Worm (Caenorhabditis elegans) whole organism, mixed stage, embryonic: ENCODE data around the gene fbxa-151.

ENCODE experiments used
- M03D4.4 ChIP-seq: sonication (generic microtip); optimal IDR thresholded peaks from 2 replicates; lab custom pipeline; 2017; ENCODE audit warnings: mild to moderate bottlenecking, missing genetic modification characterization, missing compliant biosample characterization
- ces-1 ChIP-seq: fragments of 150-350 bp; optimal IDR thresholded peaks from 2 replicates; lab custom pipeline; 2014; ENCODE audit warnings: missing biosample characterization, missing genetic modification reagents, missing genetic modification characterization
- elt-1 ChIP-seq: sonication (generic microtip); optimal IDR thresholded peaks from 2 replicates; lab custom pipeline; 2017; ENCODE audit warnings: missing genetic modification characterization, mild to moderate bottlenecking, missing compliant biosample characterization, antibody characterized with exemption, moderate library complexity, borderline replicate concordance; ENCODE audit not compliant: insufficient read depth
- ham-2 ChIP-seq: fragments of 200-800 bp; sonication (Bioruptor generic); optimal IDR thresholded peaks from 2 replicates; lab custom pipeline; 2018; ENCODE audit warnings: mild to moderate bottlenecking, missing genetic modification characterization, missing compliant biosample characterization
- nhr-237 ChIP-seq: fragments of 150-350 bp; optimal IDR thresholded peaks from 2 replicates; lab custom pipeline; 2014; ENCODE audit warnings: missing biosample characterization, missing genetic modification characterization
- pha-4 ChIP-seq: fragments of 150-350 bp; optimal IDR thresholded peaks from 2 replicates; lab custom pipeline; 2018; ENCODE audit warnings: missing biosample characterization, missing genetic modification reagents, missing genetic modification characterization
- snpc-4 ChIP-seq: fragments of 150-350 bp; optimal IDR thresholded peaks from 2 replicates; lab custom pipeline; 2014; ENCODE audit warnings: missing biosample characterization, missing genetic modification characterization
- unc-39 ChIP-seq: fragments of 150-350 bp; optimal IDR thresholded peaks from 2 replicates; lab custom pipeline; 2014; ENCODE audit warnings: missing biosample characterization, missing genetic modification characterization
- unc-62 ChIP-seq: fragments of 150-350 bp; optimal IDR thresholded peaks from 2 replicates; lab custom pipeline; 2014; ENCODE audit warnings: missing biosample characterization, missing genetic modification reagents, missing genetic modification characterization
- ztf-11 ChIP-seq: fragments of 150-350 bp; optimal IDR thresholded peaks from 2 replicates; lab custom pipeline; 2014; ENCODE audit warnings: missing biosample characterization, missing genetic modification characterization

DNA sequence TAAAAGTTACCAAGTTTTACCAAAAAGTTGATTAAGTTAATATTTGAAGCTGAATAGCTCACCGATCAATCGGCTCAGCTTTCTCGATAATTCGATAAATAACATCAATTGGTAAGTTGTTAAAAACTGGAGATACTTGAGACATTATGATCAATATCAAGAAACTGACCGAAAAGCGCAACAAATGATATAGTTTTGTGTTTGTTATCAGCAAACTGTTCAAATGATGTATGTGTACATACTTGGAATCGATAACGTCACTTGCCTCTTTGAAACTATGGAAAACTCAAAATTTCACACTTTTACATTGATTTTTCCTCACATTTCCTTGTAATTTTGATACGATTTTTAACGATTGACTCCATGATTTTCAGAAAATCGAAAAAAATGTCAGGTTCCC is 48.3 kb upstream of the fbxa-151 start, which contains the start of the genes fbxa-80 and fbxa-19:
- TF ChIP-seq M03D4.4 (tag; lab: Kevin White, UChicago) (no peak), unc-39 (tag; lab: Kevin White, UChicago) (no peak), elt-1 (tag; lab: Kevin White, UChicago) (no peak), nhr-237 (no peak), ztf-11 (no peak), pha-4 (tag; lab: Kevin White, UChicago) (no peak), snpc-4 (no peak), ham-2 (GFP tag; lab: Kevin White, UChicago) (no peak), unc-62 (GFP tag; lab: Kevin White, UChicago) (no peak), ces-1 (GFP tag; lab: Kevin White, UChicago) (no peak)
